Fruit fly (Drosophila melanogaster) whole organism, prepupa: ENCODE measurements around the gene Obp73a.

ENCODE experiments used
- CG1621 ChIP-seq: fragments of 200-800 bp; sonication (Bioruptor generic); optimal IDR thresholded peaks from 3 replicates; lab custom pipeline; 2018; ENCODE audit warnings: missing biosample characterization, mild to moderate bottlenecking, missing genetic modification characterization
- cyc ChIP-seq: fragments of 200-800 bp; sonication (Bioruptor generic); optimal IDR thresholded peaks from 3 replicates; lab custom pipeline; 2016; ENCODE audit warnings: missing biosample characterization, missing genetic modification characterization

DNA sequence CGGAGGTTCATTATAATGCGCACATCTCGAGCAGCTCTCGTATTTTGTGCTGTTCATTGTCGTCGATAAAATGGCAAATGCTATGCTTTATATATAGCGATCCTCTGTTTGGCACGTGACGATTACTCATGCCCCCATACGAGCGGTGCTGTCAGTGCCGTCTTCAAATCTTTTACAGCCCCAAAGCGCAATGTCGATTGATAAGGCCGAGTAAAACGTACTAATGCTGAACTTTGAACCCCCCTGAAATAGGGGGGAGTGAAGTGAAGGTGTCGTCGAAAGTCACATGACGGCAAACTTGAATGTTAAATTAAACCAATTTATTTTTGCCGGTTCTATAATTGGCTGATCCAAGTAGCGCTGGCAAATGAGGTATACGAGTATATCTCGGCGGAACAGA, 56.1 kb downstream of the Obp73a start:
- TF ChIP-seq CG1621 (tag; lab: Kevin White, UChicago) (no peak), cyc (GFP tag; lab: Kevin White, UChicago) (no peak)
